Fruit fly (Drosophila melanogaster): ENCODE results near the gene CG4199.

The CG4199 gene

dm6 chrX:2069787-2070707 lies 3.2 kb downstream of the CG4199 start (continued):
- no peak for TF ChIP-seq al (GFP tag; IDR thresholded peaks at IDR 0.05)
- no peak for TF ChIP-seq CG3065 (GFP tag; optimal IDR thresholded peaks at IDR 0.05)
- TF ChIP-seq corto (GFP tag; optimal IDR thresholded peaks at IDR 0.05), result no peak
- 0 out of 2 replicates have a peak, but pooled peaks have one; percentile 6 for TF ChIP-seq amos (GFP tag; IDR thresholded peaks at IDR 0.05; ENCODE audit: partially characterized antibody)
- TF ChIP-seq chinmo (GFP tag; IDR thresholded peaks at IDR 0.05; ENCODE audit: partially characterized antibody), result peak; percentile 80; the same call in 1 of the 4 replicates
- TF ChIP-seq Mad (GFP tag; optimal IDR thresholded peaks at IDR 0.05), result no peak
- TF ChIP-seq CoRest (tag; optimal IDR thresholded peaks at IDR 0.05), result no peak
- no peak for TF ChIP-seq B-H1 (GFP tag; IDR thresholded peaks at IDR 0.05)
- no peak for TF ChIP-seq CG7839 (tag; optimal IDR thresholded peaks at IDR 0.05)
- no peak for TF ChIP-seq psq (GFP tag; optimal IDR thresholded peaks at IDR 0.05)
- no peak for TF ChIP-seq CG17186 (GFP tag; optimal IDR thresholded peaks at IDR 0.05)
- no peak for TF ChIP-seq CG8281 (tag; optimal IDR thresholded peaks at IDR 0.05)
- TF ChIP-seq CG2712 (tag; optimal IDR thresholded peaks at IDR 0.05), result no peak
- no peak for TF ChIP-seq CG31388 (GFP tag; optimal IDR thresholded peaks at IDR 0.05)
- no peak for TF ChIP-seq Rfx (GFP tag; IDR thresholded peaks at IDR 0.05)
- no peak for TF ChIP-seq CG13624 (GFP tag; optimal IDR thresholded peaks at IDR 0.05)
- no peak for TF ChIP-seq Mes4 (GFP tag; optimal IDR thresholded peaks at IDR 0.05)
- TF ChIP-seq Med (GFP tag), result peak; percentile 9
- peak; percentile 37 for TF ChIP-seq CG34376 (GFP tag; optimal IDR thresholded peaks at IDR 0.05)
- no peak for TF ChIP-seq shn (GFP tag; optimal IDR thresholded peaks at IDR 0.05)
- TF ChIP-seq HLH3B (GFP tag; IDR thresholded peaks at IDR 0.05), result no peak
- no peak for TF ChIP-seq gt (GFP tag; IDR thresholded peaks at IDR 0.05)
- TF ChIP-seq kni (GFP tag; optimal IDR thresholded peaks at IDR 0.05), result peak; percentile 53
- TF ChIP-seq Sin3A (optimal IDR thresholded peaks at IDR 0.05), result no peak
- TF ChIP-seq crp (GFP tag; optimal IDR thresholded peaks at IDR 0.05), result no peak
- TF ChIP-seq Trl (optimal IDR thresholded peaks at IDR 0.05), result peak; percentile 12 to 54
- TF ChIP-seq Trl (GFP tag; optimal IDR thresholded peaks at IDR 0.05), result no peak
- no peak for TF ChIP-seq CG10366 (GFP tag; IDR thresholded peaks at IDR 0.05)
- TF ChIP-seq cg (GFP tag; optimal IDR thresholded peaks at IDR 0.05), result peak; percentile 11
- no peak for TF ChIP-seq CG12219 (GFP tag; optimal IDR thresholded peaks at IDR 0.05)
- TF ChIP-seq lbe (GFP tag; optimal IDR thresholded peaks at IDR 0.05), result no peak
- TF ChIP-seq CG8478 (optimal IDR thresholded peaks at IDR 0.05), result no peak
- no peak for TF ChIP-seq ap (GFP tag; IDR thresholded peaks at IDR 0.05)
- TF ChIP-seq repo (GFP tag; optimal IDR thresholded peaks at IDR 0.05), result no peak
- no peak for TF ChIP-seq ab (GFP tag; optimal IDR thresholded peaks at IDR 0.05)
- TF ChIP-seq Hsf (GFP tag; optimal IDR thresholded peaks at IDR 0.05), result no peak
- no peak for TF ChIP-seq CG15696 (tag; optimal IDR thresholded peaks at IDR 0.05)
- TF ChIP-seq lola (GFP tag; optimal IDR thresholded peaks at IDR 0.05), result no peak
- peak; percentile 43 for TF ChIP-seq mirr (GFP tag; optimal IDR thresholded peaks at IDR 0.05)
- no peak for TF ChIP-seq CG7928 (GFP tag; optimal IDR thresholded peaks at IDR 0.05)
- no peak for TF ChIP-seq pfk (GFP tag; optimal IDR thresholded peaks at IDR 0.05)
- no peak for TF ChIP-seq CG13296 (GFP tag; optimal IDR thresholded peaks at IDR 0.05)
- TF ChIP-seq stc (GFP tag; IDR thresholded peaks at IDR 0.05), result no peak
- TF ChIP-seq exex (tag; optimal IDR thresholded peaks at IDR 0.05), result peak; percentile 28
- TF ChIP-seq sd (tag; optimal IDR thresholded peaks at IDR 0.05), result no peak
- no peak for TF ChIP-seq Xrp1 (GFP tag; IDR thresholded peaks at IDR 0.05)
- peak; percentile 40 for TF ChIP-seq lab (GFP tag; optimal IDR thresholded peaks at IDR 0.05)
- TF ChIP-seq dm (GFP tag; optimal IDR thresholded peaks at IDR 0.05), result no peak
- TF ChIP-seq Scr (GFP tag; IDR thresholded peaks at IDR 0.05; ENCODE audit: partially characterized antibody), result no peak
- TF ChIP-seq CG8944 (GFP tag; optimal IDR thresholded peaks at IDR 0.05), result no peak

Data from whole organism, embryonic.